Worm (Caenorhabditis elegans): ENCODE measurements around the gene C53B4.2.

The C53B4.2 gene

DNA sequence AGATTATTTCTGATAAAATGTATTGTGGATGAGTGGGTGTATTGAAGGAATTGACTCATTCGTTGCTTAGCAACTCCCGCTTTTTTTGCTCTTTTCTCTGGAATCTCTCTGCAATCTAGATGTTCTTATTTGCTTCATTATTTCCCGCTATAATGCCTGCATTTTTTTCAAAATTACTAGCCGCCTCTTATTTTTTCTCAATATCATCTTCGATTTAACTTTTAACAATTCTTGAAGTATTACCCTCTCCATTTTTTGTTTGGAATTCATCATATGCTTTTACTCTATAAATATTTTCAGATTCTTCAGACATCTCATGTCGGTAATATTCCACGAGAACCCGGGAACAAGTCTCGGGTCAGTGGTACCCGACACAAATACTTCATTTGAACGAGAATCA is 9.8 kb upstream of the C53B4.2 start, which contains the start of gene tpra-1:
TSS of gene tpra-1 (plus strand) at position 301 of the 400 bp plus-strand sequence.
- no peak for TF ChIP-seq ceh-88 (GFP tag; IDR thresholded peaks at IDR 0.05)
- no peak for TF ChIP-seq nhr-11 (tag; optimal IDR thresholded peaks at IDR 0.05)
- TF ChIP-seq fos-1 (tag; optimal IDR thresholded peaks at IDR 0.05) = no peak
- TF ChIP-seq ceh-63 (GFP tag; optimal IDR thresholded peaks at IDR 0.05) = no peak
- no peak for TF ChIP-seq jun-1 (tag; optimal IDR thresholded peaks at IDR 0.05)

DNA sequence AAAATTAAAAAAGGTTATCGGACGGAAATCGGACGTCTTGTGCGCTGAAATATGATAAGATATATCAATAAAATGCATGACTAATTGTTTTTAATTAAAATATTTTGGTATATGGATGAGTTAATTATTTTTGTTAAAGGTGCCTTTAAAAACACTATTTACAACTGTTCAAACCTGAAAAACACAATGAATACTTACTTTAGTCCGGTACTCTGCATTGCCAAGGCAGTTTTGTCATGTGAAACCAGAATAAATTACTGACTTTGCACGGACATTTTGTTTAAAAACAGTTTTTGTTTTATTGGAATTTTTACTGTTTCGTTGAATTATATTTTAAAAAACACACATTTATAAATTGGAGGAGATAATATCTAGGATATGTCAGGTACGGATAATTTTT is 2.0 kb downstream of the C53B4.2 start, which contains the start of gene suex-2:
TSS of gene suex-2 (plus strand) at position 301 of the 400 bp plus-strand sequence.
- TF ChIP-seq lsy-2 (tag; optimal IDR thresholded peaks at IDR 0.05) (no peak), tbx-2 (tag; optimal IDR thresholded peaks at IDR 0.05) (no peak), fkh-4 (tag; optimal IDR thresholded peaks at IDR 0.05; ENCODE audit: borderline replicate concordance) (no peak), efl-1 (optimal IDR thresholded peaks at IDR 0.05) (no peak), efl-1 (GFP tag; optimal IDR thresholded peaks at IDR 0.05 in 1 of 2) (peak in 1 of 2 experiments; percentile 63)

DNA sequence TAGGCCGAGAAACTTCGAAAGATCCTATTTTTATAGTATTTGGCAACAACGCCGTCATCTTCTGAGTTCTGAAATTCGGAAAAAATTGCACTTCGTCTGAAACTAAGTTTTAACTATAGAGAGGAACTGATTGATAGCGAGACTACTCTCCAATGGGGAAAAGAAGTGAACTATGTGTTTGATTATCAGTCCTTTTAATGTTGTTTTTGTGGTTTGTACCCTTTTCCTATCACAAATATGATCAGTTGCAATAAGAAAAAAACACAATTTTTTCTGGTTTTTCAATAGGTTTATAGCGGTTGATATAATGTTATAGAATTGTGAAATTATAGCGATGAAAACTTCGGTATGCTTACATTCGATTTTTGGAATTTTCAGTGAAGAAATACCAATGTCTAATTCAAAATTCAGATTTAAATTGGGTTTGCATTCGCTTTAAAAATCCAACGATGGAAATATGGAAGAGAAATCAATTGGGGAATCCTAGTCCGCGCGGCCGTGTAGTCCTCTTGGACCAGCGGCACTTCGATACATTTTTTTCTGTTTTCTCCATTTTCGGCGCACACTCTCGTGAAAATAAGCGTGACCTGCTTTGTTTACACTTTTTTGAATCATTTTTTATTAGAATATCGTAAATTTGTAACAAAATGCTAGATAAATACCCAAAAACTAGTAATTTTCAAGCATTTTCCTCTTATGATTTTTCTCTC is 7.4 kb downstream of the C53B4.2 start, which contains the start of gene C53B4.3:
TSS of gene C53B4.3 (minus strand) at position 464 of the 710 bp plus-strand sequence.
- TF ChIP-seq unc-62 (GFP tag; optimal IDR thresholded peaks at IDR 0.05) (no peak), ztf-11 (tag; optimal IDR thresholded peaks at IDR 0.05) (peak in 1 of 2 experiments; percentile 96), unc-130 (tag; optimal IDR thresholded peaks at IDR 0.05) (no peak), lin-15B (tag; optimal IDR thresholded peaks at IDR 0.05) (peak; percentile 60), elt-2 (tag; optimal IDR thresholded peaks at IDR 0.05) (peak; percentile 55), lir-3 (tag; optimal IDR thresholded peaks at IDR 0.05; ENCODE audit: poor library complexity) (peak; percentile 96), unc-98 (GFP tag; IDR thresholded peaks at IDR 0.05) (peak; percentile 75), lin-39 (tag; optimal IDR thresholded peaks at IDR 0.05) (peak; percentile 63), aha-1 (tag; optimal IDR thresholded peaks at IDR 0.05) (no peak), sox-4 (tag; optimal IDR thresholded peaks at IDR 0.05) (peak; percentile 95), xbp-1 (tag; optimal IDR thresholded peaks at IDR 0.05) (peak; percentile 90), F16B12.6 (tag; optimal IDR thresholded peaks at IDR 0.05) (no peak), unc-86 (tag; optimal IDR thresholded peaks at IDR 0.05) (peak; percentile 79), nhr-71 (tag; optimal IDR thresholded peaks at IDR 0.05) (peak; percentile 93), efl-3 (GFP tag; optimal IDR thresholded peaks at IDR 0.05) (peak; percentile 12), mef-2 (tag; optimal IDR thresholded peaks at IDR 0.05) (no peak), grh-1 (GFP tag; IDR thresholded peaks at IDR 0.05) (0 out of 2 replicates have a peak, but pooled peaks have one; percentile 24), mab-9 (GFP tag; IDR thresholded peaks at IDR 0.05) (peak; percentile 82), ceh-63 (GFP tag; optimal IDR thresholded peaks at IDR 0.05) (no peak), jun-1 (tag; optimal IDR thresholded peaks at IDR 0.05) (peak; percentile 12), dsc-1 (tag; optimal IDR thresholded peaks at IDR 0.05) (peak; percentile 96), ztf-4 (tag; optimal IDR thresholded peaks at IDR 0.05) (peak; percentile 41), pag-3 (tag; optimal IDR thresholded peaks at IDR 0.05; ENCODE audit: borderline replicate concordance, insufficient read depth) (no peak), snpc-4 (tag; optimal IDR thresholded peaks at IDR 0.05) (peak; percentile 64), ces-1 (GFP tag; optimal IDR thresholded peaks at IDR 0.05) (no peak), ama-1 (optimal IDR thresholded peaks at IDR 0.05) (no peak), ceh-8 (GFP tag; optimal IDR thresholded peaks at IDR 0.05) (peak; percentile 76), nhr-90 (tag; optimal IDR thresholded peaks at IDR 0.05; ENCODE audit: poor library complexity) (peak; percentile 95), nhr-19 (GFP tag; conservative IDR thresholded peaks at IDR 0.05) (peak; percentile 86), lin-35 (GFP tag; optimal IDR thresholded peaks at IDR 0.05) (peak; percentile 52 to 60), tlp-1 (tag; optimal IDR thresholded peaks at IDR 0.05) (no peak), nhr-237 (tag; optimal IDR thresholded peaks at IDR 0.05) (no peak), mep-1 (tag; optimal IDR thresholded peaks at IDR 0.05) (peak; percentile 49), fos-1 (tag; optimal IDR thresholded peaks at IDR 0.05) (no peak), nhr-84 (tag; optimal IDR thresholded peaks at IDR 0.05) (no peak), egl-27 (tag; optimal IDR thresholded peaks at IDR 0.05) (no peak), lin-14 (GFP tag; optimal IDR thresholded peaks at IDR 0.05) (peak; percentile 86), fkh-8 (tag; optimal IDR thresholded peaks at IDR 0.05) (peak; percentile 76), swsn-7 (tag; optimal IDR thresholded peaks at IDR 0.05) (peak; percentile 91), fkh-10 (GFP tag; optimal IDR thresholded peaks at IDR 0.05) (no peak), elt-3 (tag; optimal IDR thresholded peaks at IDR 0.05) (peak in 1 of 6 experiments; percentile 23)

Measured in whole organism, L1 larva.